Fruit fly (Drosophila melanogaster) whole organism, adult: ENCODE data around the gene ClpX.
A peak's percentile ranks its signal among the peaks of the same experiment; 100 is the strongest.

Source experiments
- CG11617 ChIP-seq: fragments of 200-800 bp; sonication (Bioruptor generic); optimal IDR thresholded peaks from 2 replicates; lab custom pipeline; 2017; ENCODE audit warnings: mild to moderate bottlenecking, missing biosample characterization, missing genetic modification reagents, missing genetic modification characterization
- CG12768 ChIP-seq: fragments of 200-800 bp; sonication (Bioruptor generic); optimal IDR thresholded peaks from 2 replicates; lab custom pipeline; 2017; ENCODE audit warnings: missing biosample characterization, missing genetic modification characterization, mild to moderate bottlenecking, moderate library complexity, missing genetic modification reagents
- CG14711 ChIP-seq: fragments of 200-800 bp; sonication (Bioruptor generic); optimal IDR thresholded peaks from 2 replicates; lab custom pipeline; 2018; ENCODE audit warnings: missing biosample characterization, mild to moderate bottlenecking, missing genetic modification characterization, moderate library complexity
- CG1620 ChIP-seq: fragments of 200-800 bp; sonication (Bioruptor generic); optimal IDR thresholded peaks from 2 replicates; lab custom pipeline; 2016; ENCODE audit warnings: missing biosample characterization, missing genetic modification characterization
- CG33017 ChIP-seq: fragments of 200-800 bp; sonication (Bioruptor generic); optimal IDR thresholded peaks from 2 replicates; lab custom pipeline; 2018; ENCODE audit warnings: missing biosample characterization, mild to moderate bottlenecking, missing genetic modification characterization, moderate library complexity
- CG5204 ChIP-seq: fragments of 200-800 bp; sonication (Bioruptor generic); optimal IDR thresholded peaks from 2 replicates; lab custom pipeline; 2016; ENCODE audit warnings: missing biosample characterization, missing genetic modification characterization
- CG7045 ChIP-seq: fragments of 200-800 bp; sonication (Bioruptor generic); optimal IDR thresholded peaks from 2 replicates; lab custom pipeline; 2017; ENCODE audit warnings: missing biosample characterization, mild to moderate bottlenecking, missing genetic modification characterization
- CG7101 ChIP-seq: fragments of 200-800 bp; sonication (Bioruptor generic); optimal IDR thresholded peaks from 2 replicates; lab custom pipeline; 2018; ENCODE audit warnings: missing biosample characterization, mild to moderate bottlenecking, missing genetic modification characterization, moderate library complexity
- Clk ChIP-seq: fragments of 200-800 bp; sonication (Bioruptor generic); optimal IDR thresholded peaks from 2 replicates; lab custom pipeline; 2017; ENCODE audit warnings: missing biosample characterization, missing genetic modification characterization
- Crg-1 ChIP-seq: fragments of 200-800 bp; sonication (Bioruptor generic); optimal IDR thresholded peaks from 2 replicates; lab custom pipeline; 2016; ENCODE audit warnings: missing biosample characterization, missing genetic modification characterization
- Hr96 ChIP-seq: fragments of 200-800 bp; sonication (Bioruptor generic); optimal IDR thresholded peaks from 2 replicates; lab custom pipeline; 2016; ENCODE audit warnings: missing biosample characterization, missing genetic modification characterization
- Mnt ChIP-seq: fragments of 200-800 bp; sonication (Bioruptor generic); optimal IDR thresholded peaks from 2 replicates; lab custom pipeline; 2016; ENCODE audit warnings: missing biosample characterization, mild to moderate bottlenecking, missing genetic modification characterization
- bab1 ChIP-seq: fragments of 200-800 bp; sonication (Bioruptor generic); optimal IDR thresholded peaks from 3 replicates; lab custom pipeline; 2019; ENCODE audit warnings: missing biosample characterization, mild to moderate bottlenecking, missing genetic modification characterization, moderate library complexity
- cic ChIP-seq: fragments of 200-800 bp; sonication (Bioruptor generic); optimal IDR thresholded peaks from 2 replicates; lab custom pipeline; 2017; ENCODE audit warnings: missing biosample characterization, mild to moderate bottlenecking, missing genetic modification characterization, moderate library complexity
- cnc ChIP-seq, 2 experiments: fragments of >200 bp; optimal IDR thresholded peaks; 2 replicates each; lab custom pipeline; 2017
- kay ChIP-seq: fragments of 200-800 bp; sonication (Bioruptor generic); peaks from one replicate; lab custom pipeline; 2016; ENCODE audit warnings: missing biosample characterization, missing genetic modification characterization, borderline replicate concordance
- ovo ChIP-seq: fragments of 200-800 bp; sonication (Bioruptor generic); optimal IDR thresholded peaks from 2 replicates; lab custom pipeline; 2016; ENCODE audit warnings: missing biosample characterization, missing genetic modification characterization
- pad ChIP-seq: fragments of 200-800 bp; sonication (Bioruptor generic); optimal IDR thresholded peaks from 3 replicates; lab custom pipeline; 2017; ENCODE audit warnings: missing biosample characterization, missing genetic modification characterization, mild to moderate bottlenecking, moderate library complexity, missing genetic modification reagents
- tj ChIP-seq: fragments of 200-800 bp; sonication (Bioruptor generic); optimal IDR thresholded peaks from 3 replicates; lab custom pipeline; 2017; ENCODE audit warnings: missing biosample characterization, mild to moderate bottlenecking, missing genetic modification characterization, moderate library complexity
- toe ChIP-seq: fragments of 200-800 bp; sonication (Bioruptor generic); optimal IDR thresholded peaks from 2 replicates; lab custom pipeline; 2016; ENCODE audit warnings: missing biosample characterization, missing genetic modification characterization

Gene ClpX

DNA sequence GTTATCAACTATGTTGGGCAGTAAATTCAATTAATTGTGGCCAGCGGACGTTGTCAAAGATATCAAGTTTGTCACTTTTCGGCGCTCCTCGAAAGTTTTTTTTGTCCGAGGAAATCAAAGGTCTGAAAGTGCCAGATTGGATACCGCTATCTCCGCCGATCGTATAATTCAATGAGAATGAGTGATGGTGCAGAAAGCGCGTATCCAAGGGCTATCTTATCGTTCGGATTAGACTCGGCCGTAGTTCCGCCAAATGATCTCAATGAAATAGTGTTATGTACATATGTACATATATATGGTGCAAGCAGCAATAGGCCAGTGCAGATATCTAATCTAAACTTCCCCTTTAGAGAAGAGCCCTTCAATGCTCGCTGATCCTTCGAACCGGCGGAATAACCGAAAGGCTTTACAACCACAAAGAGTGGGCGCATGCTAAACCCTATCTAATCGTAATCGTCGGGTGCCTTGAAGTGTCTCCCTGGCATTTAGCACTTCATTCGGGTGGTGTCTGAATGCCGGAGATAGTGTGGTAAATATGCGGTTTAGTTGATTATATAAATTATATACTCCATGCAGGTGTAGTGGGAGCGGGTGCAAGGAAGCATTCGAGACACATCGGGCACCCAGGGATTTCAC, 30.3 kb downstream of the ClpX start:
- TF ChIP-seq cic (peak; percentile 90), CG33017 (no peak), bab1 (GFP tag; lab: Kevin White, UChicago) (no peak), CG1620 (GFP tag; lab: Kevin White, UChicago) (no peak), Mnt (peak; percentile 2), ovo (GFP tag; lab: Kevin White, UChicago) (no peak), toe (GFP tag; lab: Kevin White, UChicago) (no peak), Clk (GFP tag; lab: Kevin White, UChicago) (no peak), Crg-1 (GFP tag; lab: Kevin White, UChicago) (peak; percentile 8)

DNA sequence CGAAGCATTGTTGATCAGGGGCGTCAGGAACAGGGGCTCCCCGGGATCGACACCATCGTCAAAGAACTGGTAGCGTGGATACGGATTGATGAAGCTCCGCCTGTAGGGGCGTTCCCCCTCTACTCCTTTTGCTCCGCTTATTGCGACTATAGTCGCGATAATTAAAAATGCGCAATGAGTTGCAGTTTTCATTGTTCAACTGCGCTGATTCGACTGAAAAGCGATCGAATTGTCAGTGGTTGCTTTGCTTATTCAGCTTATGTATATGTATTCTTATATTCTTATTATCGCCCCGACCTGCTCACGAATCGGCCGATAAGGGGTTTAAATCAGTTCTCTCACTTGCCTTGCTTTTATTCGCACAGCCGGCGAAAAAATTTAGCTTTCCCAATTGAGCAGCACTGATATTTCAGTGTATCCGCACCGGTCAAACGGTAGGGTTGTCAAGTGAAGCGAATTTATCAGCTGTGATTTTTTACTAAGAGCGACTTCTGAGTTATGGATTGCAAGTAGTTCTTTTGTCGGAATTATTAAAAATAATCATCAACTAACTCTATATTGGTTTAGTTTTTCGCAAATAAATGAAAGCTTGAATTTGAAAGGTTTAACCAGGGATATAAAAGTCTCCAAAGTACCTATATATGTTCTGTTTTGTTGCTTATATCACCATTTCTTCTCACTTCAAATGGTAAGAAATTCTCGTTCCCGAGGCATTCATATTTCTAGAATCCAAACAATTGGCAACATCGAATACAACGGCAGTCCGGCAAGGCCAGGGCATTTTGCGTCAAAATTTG, 39.3 kb downstream of the ClpX start, which contains the start of the genes CG4572 and CG4686:
CG4572 (minus strand) TSS at position 415 of the 797 bp plus-strand sequence.
CG4686 (plus strand) TSS at position 518 of the 797 bp plus-strand sequence.
- TF ChIP-seq kay (GFP tag; lab: Kevin White, UChicago) (no peak), Hr96 (GFP tag; lab: Kevin White, UChicago) (peak; percentile 91), toe (GFP tag; lab: Kevin White, UChicago) (peak; percentile 77), CG7101 (tag; lab: Kevin White, UChicago) (peak; percentile 77), cnc (optimal IDR thresholded peaks at IDR 0.05; lab: Kevin White, UChicago) (peak; percentile 84 to 96), CG7045 (GFP tag; lab: Kevin White, UChicago) (peak; percentile 88), ovo (GFP tag; lab: Kevin White, UChicago) (peak; percentile 64), cic (peak; percentile 75), CG1620 (GFP tag; lab: Kevin White, UChicago) (peak; percentile 73), Crg-1 (GFP tag; lab: Kevin White, UChicago) (peak; percentile 82), CG11617 (GFP tag; lab: Kevin White, UChicago) (peak; percentile 87), pad (GFP tag; lab: Kevin White, UChicago) (peak; percentile 69), bab1 (GFP tag; lab: Kevin White, UChicago) (peak; percentile 82), CG14711 (peak; percentile 97), Clk (GFP tag; lab: Kevin White, UChicago) (peak; percentile 65), Mnt (peak; percentile 55), CG33017 (peak; percentile 72), CG12768 (GFP tag; lab: Kevin White, UChicago) (peak; percentile 78), tj (GFP tag; lab: Kevin White, UChicago) (peak; percentile 99), CG5204 (GFP tag; lab: Kevin White, UChicago) (peak; percentile 90)

DNA sequence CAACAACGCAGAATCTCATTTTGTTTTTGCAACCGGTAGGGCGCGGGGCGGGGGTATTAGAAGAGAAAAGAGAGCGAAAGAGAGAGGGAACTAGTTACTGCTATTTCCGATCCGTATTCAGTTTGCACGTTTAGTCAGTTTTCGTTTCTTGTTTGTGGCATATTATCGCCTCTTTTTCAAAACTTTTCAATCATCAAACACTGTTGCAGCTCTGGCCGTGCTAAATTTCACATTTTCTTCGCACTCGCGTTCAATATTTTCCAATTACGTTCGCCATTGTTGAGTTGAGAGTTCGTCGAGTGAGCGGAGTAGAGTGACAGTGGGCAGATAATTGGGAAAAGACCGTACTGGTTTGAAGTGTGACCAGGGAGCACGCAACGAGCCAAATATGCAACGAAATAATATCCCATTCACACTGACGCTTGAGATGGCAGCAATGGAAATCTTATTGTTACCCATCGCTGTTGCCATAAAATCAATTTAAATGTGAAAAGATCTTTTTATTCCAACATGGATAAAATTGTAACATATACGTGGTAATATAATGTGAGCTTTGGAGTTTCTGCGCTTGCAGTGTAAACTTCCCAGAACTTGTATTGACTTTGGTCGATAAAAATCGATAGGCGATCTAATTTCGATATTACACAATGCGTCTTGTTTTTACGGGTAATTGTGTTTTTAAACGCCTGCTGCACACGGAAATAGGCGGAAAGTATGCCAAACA, 42.3 kb downstream of the ClpX start, which contains the start of the genes Ire1 and Mrm2:
Ire1 (minus strand) TSS at position 296 of the 724 bp plus-strand sequence.
Mrm2 (plus strand) TSS at position 615 of the 724 bp plus-strand sequence.
- TF ChIP-seq tj (GFP tag; lab: Kevin White, UChicago) (peak; percentile 45), Clk (GFP tag; lab: Kevin White, UChicago) (peak; percentile 70), CG14711 (peak; percentile 53), CG1620 (GFP tag; lab: Kevin White, UChicago) (peak; percentile 88), cnc (optimal IDR thresholded peaks at IDR 0.05; lab: Kevin White, UChicago) (no peak), CG7101 (tag; lab: Kevin White, UChicago) (peak; percentile 73), CG7045 (GFP tag; lab: Kevin White, UChicago) (peak; percentile 67), bab1 (GFP tag; lab: Kevin White, UChicago) (peak; percentile 42), pad (GFP tag; lab: Kevin White, UChicago) (peak; percentile 61), toe (GFP tag; lab: Kevin White, UChicago) (peak; percentile 94), kay (GFP tag; lab: Kevin White, UChicago) (no peak), CG12768 (GFP tag; lab: Kevin White, UChicago) (peak; percentile 67), Hr96 (GFP tag; lab: Kevin White, UChicago) (peak; percentile 86), Mnt (peak; percentile 59), cic (peak; percentile 13), ovo (GFP tag; lab: Kevin White, UChicago) (peak; percentile 77), CG33017 (peak; percentile 38), CG5204 (GFP tag; lab: Kevin White, UChicago) (no peak), Crg-1 (GFP tag; lab: Kevin White, UChicago) (peak; percentile 66), CG11617 (GFP tag; lab: Kevin White, UChicago) (peak; percentile 78)

DNA sequence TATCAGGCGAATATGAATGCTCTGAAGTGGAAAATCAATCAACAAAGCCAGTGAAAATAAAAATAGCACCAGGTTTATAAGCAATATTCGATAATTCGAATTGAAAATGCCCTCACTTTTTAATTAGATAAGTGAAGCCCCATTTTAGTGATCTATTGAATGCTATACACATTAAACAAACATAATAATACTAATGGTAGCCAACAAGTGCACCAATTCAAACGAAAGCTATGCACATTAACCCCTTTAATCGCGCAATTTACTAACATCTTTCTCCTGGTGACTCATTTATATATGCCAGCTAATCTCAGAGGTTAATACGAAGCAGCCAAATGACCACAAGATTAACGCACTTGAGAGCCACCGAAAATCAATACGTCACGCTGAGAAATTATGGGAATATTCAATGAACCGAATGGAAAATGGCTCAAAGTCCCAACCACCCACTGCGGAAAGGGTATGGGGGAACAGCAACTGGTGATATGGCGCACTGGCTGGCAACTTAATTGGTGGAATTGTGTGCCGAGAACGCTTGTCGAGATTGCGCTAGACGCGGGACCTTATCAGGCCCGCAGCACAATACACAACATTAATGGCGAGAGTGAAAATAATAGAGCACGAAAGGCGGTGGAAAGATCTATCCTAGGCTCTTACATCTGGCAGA, 44.0 kb downstream of the ClpX start:
- TF ChIP-seq CG5204 (GFP tag; lab: Kevin White, UChicago) (no peak), ovo (GFP tag; lab: Kevin White, UChicago) (peak; percentile 14), Hr96 (GFP tag; lab: Kevin White, UChicago) (peak; percentile 55), tj (GFP tag; lab: Kevin White, UChicago) (no peak), CG7101 (tag; lab: Kevin White, UChicago) (no peak), CG7045 (GFP tag; lab: Kevin White, UChicago) (peak; percentile 54), CG1620 (GFP tag; lab: Kevin White, UChicago) (peak; percentile 16), Mnt (peak; percentile 52), cic (peak; percentile 91), toe (GFP tag; lab: Kevin White, UChicago) (peak; percentile 42), pad (GFP tag; lab: Kevin White, UChicago) (peak; percentile 7), CG14711 (no peak), CG11617 (GFP tag; lab: Kevin White, UChicago) (peak; percentile 62), CG12768 (GFP tag; lab: Kevin White, UChicago) (peak; percentile 94)
